Worm (Caenorhabditis elegans) whole organism, early embryonic: ENCODE data around the gene acs-4.

Source experiments
- B0310.2 ChIP-seq: sonication (generic microtip); optimal IDR thresholded peaks from 2 replicates; lab custom pipeline; 2016; ENCODE audit warnings: mild to moderate bottlenecking, missing genetic modification characterization, missing compliant biosample characterization
- ama-1 ChIP-seq: fragments of 150-350 bp; optimal IDR thresholded peaks from 2 replicates; lab custom pipeline; 2014
- ceh-36 ChIP-seq: sonication (generic microtip); optimal IDR thresholded peaks from 2 replicates; lab custom pipeline; 2016; ENCODE audit warnings: missing genetic modification characterization, inconsistent platforms, missing compliant biosample characterization
- ets-7 ChIP-seq: sonication (generic microtip); optimal IDR thresholded peaks from 2 replicates; lab custom pipeline; 2016; ENCODE audit warnings: missing genotype, missing genetic modification characterization, missing compliant biosample characterization
- flt-1 ChIP-seq: fragments of 200-800 bp; sonication (Bioruptor generic); IDR thresholded peaks from 2 replicates; pipeline ENCODE4 v1.3.6; 2022; ENCODE audit warnings: missing genetic modification characterization, missing compliant biosample characterization
- hmbx-1 ChIP-seq: sonication (generic microtip); optimal IDR thresholded peaks from 2 replicates; lab custom pipeline; 2016; ENCODE audit warnings: mild to moderate bottlenecking, missing genetic modification characterization, missing compliant biosample characterization
- hnd-1 ChIP-seq: sonication (generic microtip); optimal IDR thresholded peaks from 2 replicates; lab custom pipeline; 2016; ENCODE audit warnings: missing genetic modification characterization, missing compliant biosample characterization
- scrt-1 ChIP-seq: fragments of 200-800 bp; sonication (Bioruptor generic); IDR thresholded peaks from 2 replicates; pipeline ENCODE4 v1.3.6; 2022; ENCODE audit warnings: missing genetic modification characterization, missing compliant biosample characterization
- tbx-37 ChIP-seq: fragments of 200-800 bp; sonication (Bioruptor generic); conservative IDR thresholded peaks from 2 replicates; pipeline ENCODE4 v1.3.6; 2022; ENCODE audit warnings: missing genetic modification reagents, missing genetic modification characterization, missing compliant biosample characterization
- tra-4 ChIP-seq: sonication (generic microtip); optimal IDR thresholded peaks from 2 replicates; lab custom pipeline; 2017; ENCODE audit warnings: missing genetic modification characterization, missing compliant biosample characterization

DNA sequence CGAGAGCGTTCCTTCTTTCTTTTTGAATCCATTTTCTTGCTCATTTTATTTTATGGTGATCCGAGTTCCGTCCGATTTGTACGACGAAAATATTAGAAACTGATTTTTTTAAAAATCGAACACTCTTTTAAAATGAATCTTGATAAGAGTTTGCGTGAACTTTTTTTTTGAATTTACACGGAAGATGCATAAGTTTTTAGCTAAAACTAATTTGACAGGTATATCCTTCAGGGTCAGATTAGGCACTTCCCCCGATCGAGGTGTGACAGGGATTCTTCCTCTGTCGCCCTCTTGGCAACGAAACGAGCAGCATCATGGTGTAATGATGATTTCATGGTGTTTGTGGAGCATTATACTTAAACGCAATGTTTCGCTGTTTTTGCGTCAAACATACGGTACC, 27.7 kb downstream of the acs-4 start, which contains the start of gene F37C12.18:
- TF ChIP-seq ama-1 (lab: Kevin White, UChicago), result no peak
- no peak for TF ChIP-seq B0310.2
- no peak for TF ChIP-seq tbx-37 (GFP tag; lab: Robert Waterston, UW)
- no peak for TF ChIP-seq tra-4 (tag; lab: Kevin White, UChicago)
- TF ChIP-seq ets-7 (tag; lab: Kevin White, UChicago), result no peak
- no peak for TF ChIP-seq flt-1 (GFP tag; lab: Robert Waterston, UW)
- TF ChIP-seq hmbx-1 (tag; lab: Kevin White, UChicago), result no peak
- no peak for TF ChIP-seq scrt-1 (GFP tag; lab: Robert Waterston, UW)
- TF ChIP-seq ceh-36 (tag; lab: Kevin White, UChicago), result no peak
- no peak for TF ChIP-seq hnd-1 (tag; lab: Kevin White, UChicago)
